Fruit fly (Drosophila melanogaster) whole organism, embryonic: Measurements from ENCODE around the gene CG9667.

Source experiments
- Abd-B ChIP-seq: fragments of 200-800 bp; sonication (Bioruptor generic); optimal IDR thresholded peaks from 2 replicates; lab custom pipeline; 2018; ENCODE audit warnings: missing biosample characterization, mild to moderate bottlenecking, missing genetic modification characterization, moderate library complexity
- Awh ChIP-seq: fragments of 200-800 bp; sonication (Bioruptor generic); IDR thresholded peaks from 2 replicates; pipeline ENCODE4, ENCODE4 v1.3.6; 2022; ENCODE audit warnings: missing biosample characterization, missing genetic modification characterization
- Bdp1 ChIP-seq: fragments of 200-800 bp; sonication (Bioruptor generic); optimal IDR thresholded peaks from 3 replicates; lab custom pipeline; 2016; ENCODE audit warnings: missing biosample characterization, missing genetic modification characterization
- CG13894 ChIP-seq: fragments of 200-800 bp; sonication (Bioruptor generic); optimal IDR thresholded peaks from 3 replicates; lab custom pipeline; 2018; ENCODE audit warnings: missing biosample characterization, mild to moderate bottlenecking, missing genetic modification characterization, moderate library complexity
- CG15696 ChIP-seq: fragments of 200-800 bp; sonication (Bioruptor generic); optimal IDR thresholded peaks from 2 replicates; lab custom pipeline; 2019; ENCODE audit warnings: missing biosample characterization, mild to moderate bottlenecking, missing genetic modification characterization, moderate library complexity
- CG1602 ChIP-seq: fragments of 200-800 bp; sonication (Bioruptor generic); optimal IDR thresholded peaks from 3 replicates; lab custom pipeline; 2016; ENCODE audit warnings: missing biosample characterization, missing genetic modification characterization
- CG1792 ChIP-seq: fragments of 200-800 bp; sonication (Bioruptor generic); optimal IDR thresholded peaks from 2 replicates; lab custom pipeline; 2016; ENCODE audit warnings: missing biosample characterization, missing genetic modification characterization
- CG1832 ChIP-seq: fragments of 200-800 bp; sonication (Bioruptor generic); optimal IDR thresholded peaks from 2 replicates; lab custom pipeline; 2017; ENCODE audit warnings: missing biosample characterization, mild to moderate bottlenecking, missing genetic modification characterization, inconsistent platforms
- CG18476 ChIP-seq: fragments of 200-800 bp; sonication (Bioruptor generic); optimal IDR thresholded peaks from 2 replicates; lab custom pipeline; 2016; ENCODE audit warnings: missing biosample characterization, mild to moderate bottlenecking, missing genetic modification characterization
- CG18764 ChIP-seq: fragments of 200-800 bp; sonication (Bioruptor generic); optimal IDR thresholded peaks from 3 replicates; lab custom pipeline; 2016; ENCODE audit warnings: missing biosample characterization, missing genetic modification characterization
- CG2202 ChIP-seq: fragments of 200-800 bp; sonication (Bioruptor generic); optimal IDR thresholded peaks from 2 replicates; lab custom pipeline; 2018; ENCODE audit warnings: missing biosample characterization, mild to moderate bottlenecking, missing genetic modification characterization
- CG2875 ChIP-seq: fragments of 200-800 bp; sonication (Bioruptor generic); optimal IDR thresholded peaks from 2 replicates; lab custom pipeline; 2017; ENCODE audit warnings: missing biosample characterization, mild to moderate bottlenecking, missing genetic modification characterization, missing genetic modification reagents
- CG6791 ChIP-seq: fragments of 200-800 bp; sonication (Bioruptor generic); IDR thresholded peaks from 3 replicates; pipeline ENCODE4 v1.3.6; 2022; ENCODE audit warnings: missing biosample characterization, missing genetic modification characterization; ENCODE audit not compliant: partially characterized antibody
- CG8089 ChIP-seq: fragments of 200-800 bp; sonication (Bioruptor generic); optimal IDR thresholded peaks from 3 replicates; lab custom pipeline; 2016; ENCODE audit warnings: missing biosample characterization, missing genetic modification characterization
- CG8765 ChIP-seq: fragments of 200-800 bp; sonication (Bioruptor generic); IDR thresholded peaks from 2 replicates; pipeline ENCODE4 v1.3.6; 2022; ENCODE audit warnings: missing biosample characterization, missing genetic modification characterization
- Chrac-16 ChIP-seq: fragments of 200-800 bp; sonication (Bioruptor generic); optimal IDR thresholded peaks from 3 replicates; lab custom pipeline; 2016; ENCODE audit warnings: missing biosample characterization, missing genetic modification characterization
- CoRest ChIP-seq: fragments of 200-800 bp; sonication (Bioruptor generic); optimal IDR thresholded peaks from 3 replicates; lab custom pipeline; 2018; ENCODE audit warnings: missing biosample characterization, mild to moderate bottlenecking, missing genetic modification characterization, moderate library complexity
- D19A ChIP-seq: fragments of 200-800 bp; optimal IDR thresholded peaks from 3 replicates; lab custom pipeline; 2019; ENCODE audit warnings: missing biosample characterization, mild to moderate bottlenecking, missing genetic modification characterization, moderate library complexity
- Deaf1 ChIP-seq: fragments of 200-800 bp; optimal IDR thresholded peaks from 3 replicates; lab custom pipeline; 2019; ENCODE audit warnings: missing biosample characterization, mild to moderate bottlenecking, missing genetic modification characterization, moderate library complexity
- Doc3 ChIP-seq: fragments of 200-800 bp; sonication (Bioruptor generic); IDR thresholded peaks from 3 replicates; pipeline ENCODE4 v1.3.6; 2022; ENCODE audit warnings: missing biosample characterization, missing genetic modification characterization; ENCODE audit not compliant: partially characterized antibody
- E2f2 ChIP-seq: fragments of 200-800 bp; sonication (Bioruptor generic); IDR thresholded peaks from 2 replicates; pipeline ENCODE4 v1.3.6; 2022; ENCODE audit warnings: missing biosample characterization, missing genetic modification characterization
- Fer1 ChIP-seq: fragments of 200-800 bp; sonication (Bioruptor generic); optimal IDR thresholded peaks from 2 replicates; lab custom pipeline; 2017; ENCODE audit warnings: missing biosample characterization, mild to moderate bottlenecking, missing genetic modification characterization
- H15 ChIP-seq: fragments of 200-800 bp; sonication (Bioruptor generic); IDR thresholded peaks from 3 replicates; pipeline ENCODE4 v1.3.6; 2022; ENCODE audit warnings: missing biosample characterization, missing genetic modification characterization
- Hand ChIP-seq: fragments of 200-800 bp; sonication (Bioruptor generic); optimal IDR thresholded peaks from 2 replicates; lab custom pipeline; 2017; ENCODE audit warnings: mild to moderate bottlenecking, missing biosample characterization, missing genetic modification reagents, missing genetic modification characterization
- Oli ChIP-seq: fragments of 200-800 bp; sonication (Bioruptor generic); optimal IDR thresholded peaks from 2 replicates; lab custom pipeline; 2018; ENCODE audit warnings: missing biosample characterization, mild to moderate bottlenecking, missing genetic modification characterization, moderate library complexity
- Ptx1 ChIP-seq: fragments of 200-800 bp; sonication (Bioruptor generic); IDR thresholded peaks from 2 replicates; pipeline ENCODE4 v1.3.6; 2022; ENCODE audit warnings: missing biosample characterization, missing genetic modification characterization
- Rfx ChIP-seq: fragments of 200-800 bp; sonication (Bioruptor generic); IDR thresholded peaks from 2 replicates; pipeline ENCODE4 v1.3.6; 2022; ENCODE audit warnings: missing biosample characterization, missing genetic modification characterization
- Scr ChIP-seq: fragments of 200-800 bp; sonication (Bioruptor generic); IDR thresholded peaks from 2 replicates; pipeline ENCODE4 v1.3.6; 2022; ENCODE audit warnings: missing biosample characterization, missing genetic modification characterization; ENCODE audit not compliant: partially characterized antibody
- Sin3A ChIP-seq: fragments of >200 bp; optimal IDR thresholded peaks from 2 replicates; lab custom pipeline; 2018
- Sry-β ChIP-seq: fragments of 200-800 bp; sonication (Bioruptor generic); optimal IDR thresholded peaks from 2 replicates; lab custom pipeline; 2018; ENCODE audit warnings: missing biosample characterization, mild to moderate bottlenecking, missing genetic modification characterization, moderate library complexity
- Stat92E ChIP-seq, 3 experiments: fragments of >200 bp in 2 of 3; fragments of 200-800 bp in 1 of 3; sonication (Bioruptor generic) in 1 of 3; optimal IDR thresholded peaks; 2 replicates each; lab custom pipeline; 2017 to 2019; ENCODE audit warnings: missing biosample characterization in 3 of 3, missing genetic modification characterization in 3 of 3, mild to moderate bottlenecking in 1 of 3, moderate library complexity in 1 of 3
- abd-A ChIP-seq: fragments of 200-800 bp; sonication (Bioruptor generic); optimal IDR thresholded peaks from 3 replicates; lab custom pipeline; 2019; ENCODE audit warnings: missing biosample characterization, mild to moderate bottlenecking, missing genetic modification characterization, moderate library complexity
- btn ChIP-seq: fragments of 200-800 bp; sonication (Bioruptor generic); optimal IDR thresholded peaks from 2 replicates; lab custom pipeline; 2016; ENCODE audit warnings: missing biosample characterization, missing genetic modification characterization
- dysf ChIP-seq: fragments of 200-800 bp; sonication (Bioruptor generic); IDR thresholded peaks from 3 replicates; pipeline ENCODE4 v1.3.6; 2022; ENCODE audit warnings: missing biosample characterization, missing genetic modification characterization
- fd102C ChIP-seq: fragments of 200-800 bp; sonication (Bioruptor generic); optimal IDR thresholded peaks from 2 replicates; lab custom pipeline; 2018; ENCODE audit warnings: missing biosample characterization, mild to moderate bottlenecking, missing genetic modification characterization, moderate library complexity
- grn ChIP-seq: fragments of 200-800 bp; sonication (Bioruptor generic); optimal IDR thresholded peaks from 3 replicates; lab custom pipeline; 2017; ENCODE audit warnings: missing biosample characterization, missing genetic modification characterization
- gt ChIP-seq: fragments of 200-800 bp; sonication (Bioruptor generic); IDR thresholded peaks from 2 replicates; pipeline ENCODE4 v1.3.6; 2022; ENCODE audit warnings: missing biosample characterization, missing genetic modification characterization
- her ChIP-seq: fragments of 200-800 bp; sonication (Bioruptor generic); optimal IDR thresholded peaks from 2 replicates; lab custom pipeline; 2016; ENCODE audit warnings: missing biosample characterization, missing genetic modification characterization
- jigr1 ChIP-seq: fragments of 200-800 bp; sonication (Bioruptor generic); IDR thresholded peaks from 3 replicates; pipeline ENCODE4 v1.3.6; 2022; ENCODE audit warnings: missing biosample characterization, missing genetic modification characterization
- mirr ChIP-seq: fragments of 200-800 bp; sonication (Bioruptor generic); optimal IDR thresholded peaks from 3 replicates; lab custom pipeline; 2018; ENCODE audit warnings: missing biosample characterization, mild to moderate bottlenecking, missing genetic modification characterization
- phol ChIP-seq: fragments of 200-800 bp; sonication (Bioruptor generic); optimal IDR thresholded peaks from 3 replicates; lab custom pipeline; 2018; ENCODE audit warnings: missing biosample characterization, mild to moderate bottlenecking, missing genetic modification characterization, moderate library complexity
- prd ChIP-seq, 3 experiments: fragments of >200 bp in 2 of 3; fragments of 200-800 bp in 1 of 3; sonication (Bioruptor generic) in 1 of 3; optimal IDR thresholded peaks in 2 of 3; IDR thresholded peaks in 1 of 3; 2 replicates in 2 of 3; 3 replicates in 1 of 3; pipeline versions ENCODE4 v1.3.6 to Lab custom; 2017 to 2022; ENCODE audit warnings: missing biosample characterization in 1 of 3, missing genetic modification characterization in 1 of 3
- psq ChIP-seq: fragments of 200-800 bp; sonication (Bioruptor generic); optimal IDR thresholded peaks from 2 replicates; lab custom pipeline; 2017; ENCODE audit warnings: missing biosample characterization, missing genetic modification characterization
- rib ChIP-seq: fragments of 200-800 bp; sonication (Bioruptor generic); IDR thresholded peaks from 2 replicates; pipeline ENCODE4 v1.3.6; 2022; ENCODE audit warnings: missing biosample characterization, missing genetic modification characterization
- sd ChIP-seq: fragments of 200-800 bp; sonication (Bioruptor generic); optimal IDR thresholded peaks from 3 replicates; lab custom pipeline; 2018; ENCODE audit warnings: missing biosample characterization, mild to moderate bottlenecking, missing genetic modification characterization, moderate library complexity
- sens ChIP-seq: fragments of 200-800 bp; sonication (Bioruptor generic); peaks from one replicate; lab custom pipeline; 2016; ENCODE audit warnings: missing biosample characterization, missing genetic modification characterization
- sna ChIP-seq: fragments of 200-800 bp; sonication (Bioruptor generic); IDR thresholded peaks from 2 replicates; pipeline ENCODE4 v1.3.6; 2022; ENCODE audit warnings: missing biosample characterization, missing genetic modification characterization; ENCODE audit not compliant: partially characterized antibody
- zen ChIP-seq: fragments of 200-800 bp; sonication (Bioruptor generic); optimal IDR thresholded peaks from 3 replicates; lab custom pipeline; 2018; ENCODE audit warnings: missing biosample characterization, mild to moderate bottlenecking, missing genetic modification characterization, moderate library complexity

CG9667 gene

DNA sequence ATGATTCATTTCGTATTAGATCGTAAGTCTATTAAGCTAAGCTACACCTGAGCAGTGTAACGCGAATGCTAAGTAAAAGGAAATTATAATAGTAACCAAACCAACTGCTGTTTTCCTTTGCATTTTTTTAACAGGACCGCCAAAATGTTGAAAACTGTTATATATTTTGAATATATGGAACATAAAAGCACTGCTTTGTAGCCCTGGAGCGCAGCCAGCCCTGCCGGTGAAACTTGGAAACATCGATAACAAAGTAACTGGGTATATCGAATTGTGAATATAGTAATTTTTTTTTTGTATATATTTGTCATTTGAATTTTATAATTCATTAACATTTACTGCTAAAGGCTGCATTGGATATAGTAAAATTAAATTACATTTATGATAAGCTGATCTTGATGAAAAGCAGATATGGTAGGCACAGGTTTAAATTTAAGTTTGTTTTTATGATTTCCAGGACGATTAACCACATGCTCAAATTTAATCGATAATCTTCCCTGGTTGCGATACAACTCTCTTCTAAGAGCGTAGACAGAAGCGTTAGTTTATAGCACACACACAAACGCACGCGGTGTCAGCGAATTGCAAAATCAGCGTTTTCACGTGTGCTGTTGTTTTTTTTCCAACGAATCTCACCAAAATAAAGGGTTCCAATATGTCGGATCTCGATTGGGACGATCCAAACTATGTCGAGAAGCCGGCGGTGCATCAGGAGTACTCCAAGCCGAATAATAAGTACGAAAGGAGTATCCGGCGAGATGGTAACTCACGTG lies 3.8 kb downstream of the CG9667 start, which contains the start of gene CG7878 (continued):
- TF ChIP-seq jigr1 (no peak), CG8765 (GFP tag; lab: Robert Waterston, UW) (no peak), CG1602 (GFP tag; lab: Kevin White, UChicago) (peak; percentile 27), Abd-B (GFP tag; lab: Kevin White, UChicago) (peak; percentile 59), Awh (no peak), Deaf1 (tag; lab: Kevin White, UChicago) (no peak), gt (no peak), Oli (tag; lab: Kevin White, UChicago) (no peak), Chrac-16 (GFP tag; lab: Kevin White, UChicago) (peak; percentile 62), fd102C (no peak), CG2202 (tag; lab: Kevin White, UChicago) (no peak), prd (optimal IDR thresholded peaks at IDR 0.05; lab: Kevin White, UChicago) (no peak), prd (GFP tag; IDR thresholded peaks at IDR 0.05; lab: Robert Waterston, UW) (0 out of 3 replicates have a peak, but pooled peaks have one; percentile 40), E2f2 (peak; percentile 85), sna (peak; percentile 67; the same call in 1 of the 2 replicates), sd (peak; percentile 24), Sin3A (lab: Kevin White, UChicago) (peak; percentile 46), Rfx (GFP tag; lab: Robert Waterston, UW) (peak; percentile 81), btn (no peak), Doc3 (peak; percentile 58; the same call in 1 of the 3 replicates), D19A (tag; lab: Kevin White, UChicago) (peak; percentile 55), CG18764 (GFP tag; lab: Kevin White, UChicago) (no peak), mirr (GFP tag; lab: Kevin White, UChicago) (peak; percentile 2), phol (tag; lab: Kevin White, UChicago) (peak; percentile 63), H15 (0 out of 3 replicates have a peak, but pooled peaks have one; percentile 26), abd-A (tag; lab: Kevin White, UChicago) (no peak), grn (GFP tag; lab: Kevin White, UChicago) (peak; percentile 23), dysf (GFP tag; lab: Robert Waterston, UW) (0 out of 3 replicates have a peak, but pooled peaks have one; percentile 31), CG15696 (peak; percentile 8), Fer1 (GFP tag; lab: Kevin White, UChicago) (peak; percentile 36), CG6791 (peak; percentile 86), her (GFP tag; lab: Kevin White, UChicago) (peak; percentile 20), sens (GFP tag; lab: Kevin White, UChicago) (peak; percentile 83), rib (no peak), CG1832 (GFP tag; lab: Kevin White, UChicago) (no peak), CoRest (tag; lab: Kevin White, UChicago) (peak; percentile 73), Ptx1 (GFP tag; lab: Robert Waterston, UW) (peak; percentile 61), Hand (GFP tag; lab: Kevin White, UChicago) (no peak), CG13894 (peak; percentile 79), CG8089 (GFP tag; lab: Kevin White, UChicago) (no peak), Sry-β (GFP tag; lab: Kevin White, UChicago) (peak; percentile 18), CG2875 (GFP tag; lab: Kevin White, UChicago) (no peak), Stat92E (GFP tag; optimal IDR thresholded peaks at IDR 0.05; lab: Kevin White, UChicago) (no peak), zen (tag; lab: Kevin White, UChicago) (no peak), psq (GFP tag; lab: Kevin White, UChicago) (no peak), CG1792 (GFP tag; lab: Kevin White, UChicago) (peak; percentile 28), CG18476 (peak; percentile 54), Scr (GFP tag; lab: Robert Waterston, UW) (peak; percentile 81), Bdp1 (GFP tag; lab: Kevin White, UChicago) (no peak)
